Fruit fly (Drosophila melanogaster): Measurements from ENCODE around the gene CG5916.

The CG5916 gene

dm6 chr3R:16097661-16098329, 49.0 kb upstream of the CG5916 start (continued):
- TF ChIP-seq Dbx (GFP tag; IDR thresholded peaks at IDR 0.05) (0 out of 3 replicates have a peak, but pooled peaks have one; percentile 40), NfI (GFP tag; optimal IDR thresholded peaks at IDR 0.05) (peak; percentile 52), Nf-YA (GFP tag; IDR thresholded peaks at IDR 0.05) (peak; percentile 57; the same call in 1 of the 2 replicates), CG3847 (GFP tag; IDR thresholded peaks at IDR 0.05) (peak; percentile 50), inv (GFP tag; IDR thresholded peaks at IDR 0.05; ENCODE audit: partially characterized antibody) (peak; percentile 32; the same call in 1 of the 2 replicates), luna (GFP tag; optimal IDR thresholded peaks at IDR 0.05) (no peak), sisA (GFP tag; IDR thresholded peaks at IDR 0.05) (peak; percentile 82), chm (GFP tag; IDR thresholded peaks at IDR 0.05) (peak; percentile 67; the same call in 1 of the 2 replicates), Dip3 (GFP tag; optimal IDR thresholded peaks at IDR 0.05) (peak; percentile 8), CG42726 (GFP tag; IDR thresholded peaks at IDR 0.05; ENCODE audit: partially characterized antibody) (no peak; the same call in 1 of the 2 replicates), ash1 (GFP tag; optimal IDR thresholded peaks at IDR 0.05) (no peak), CHES-1-like (GFP tag; optimal IDR thresholded peaks at IDR 0.05) (peak; percentile 69), toy (GFP tag; IDR thresholded peaks at IDR 0.05) (no peak), da (GFP tag; optimal IDR thresholded peaks at IDR 0.05) (no peak), Jarid2 (GFP tag; optimal IDR thresholded peaks at IDR 0.05) (peak; percentile 44), CG31441 (GFP tag; IDR thresholded peaks at IDR 0.05) (peak; percentile 80), unpg (GFP tag; optimal IDR thresholded peaks at IDR 0.05) (peak; percentile 85), al (GFP tag; IDR thresholded peaks at IDR 0.05) (peak; percentile 38; the same call in 1 of the 2 replicates), HLHmδ (GFP tag; optimal IDR thresholded peaks at IDR 0.05) (no peak), croc (GFP tag; conservative IDR thresholded peaks at IDR 0.05) (peak; percentile 84), Hr3 (GFP tag; optimal IDR thresholded peaks at IDR 0.05) (peak; percentile 74), CG2889 (GFP tag; IDR thresholded peaks at IDR 0.05) (no peak), CG12744 (GFP tag; optimal IDR thresholded peaks at IDR 0.05) (peak; percentile 25), CG5245 (GFP tag; optimal IDR thresholded peaks at IDR 0.05) (peak; percentile 81), NC2β (GFP tag; optimal IDR thresholded peaks at IDR 0.05) (peak; percentile 70), CG15696 (tag; optimal IDR thresholded peaks at IDR 0.05) (peak; percentile 90), Doc2 (GFP tag; IDR thresholded peaks at IDR 0.05) (no peak), CG8944 (GFP tag; optimal IDR thresholded peaks at IDR 0.05) (peak; percentile 79), D19A (tag; optimal IDR thresholded peaks at IDR 0.05) (peak; percentile 71), pum (GFP tag; optimal IDR thresholded peaks at IDR 0.05) (peak; percentile 84), CG1024 (GFP tag; IDR thresholded peaks at IDR 0.05) (peak; percentile 40; the same call in 1 of the 2 replicates), ATbp (GFP tag; optimal IDR thresholded peaks at IDR 0.05) (peak; percentile 70), CG3838 (GFP tag; optimal IDR thresholded peaks at IDR 0.05) (no peak), HLH3B (GFP tag; IDR thresholded peaks at IDR 0.05) (peak; percentile 77), CG11695 (GFP tag; IDR thresholded peaks at IDR 0.05) (peak; percentile 81), tup (GFP tag; optimal IDR thresholded peaks at IDR 0.05) (peak; percentile 43), bab2 (GFP tag; optimal IDR thresholded peaks at IDR 0.05) (peak; percentile 85), CG17385 (GFP tag; optimal IDR thresholded peaks at IDR 0.05) (peak; percentile 61), slbo (GFP tag; IDR thresholded peaks at IDR 0.05) (peak; percentile 64), CG11723 (GFP tag; optimal IDR thresholded peaks at IDR 0.05) (peak; percentile 46), Ssrp (tag; optimal IDR thresholded peaks at IDR 0.05) (peak; percentile 76), bowl (GFP tag; IDR thresholded peaks at IDR 0.05) (no peak), pnt (GFP tag; optimal IDR thresholded peaks at IDR 0.05) (peak; percentile 83), Chrac-16 (GFP tag; optimal IDR thresholded peaks at IDR 0.05) (peak; percentile 86), Abd-B (GFP tag; optimal IDR thresholded peaks at IDR 0.05) (peak; percentile 70), Drgx (GFP tag; IDR thresholded peaks at IDR 0.05) (peak; percentile 99), CG3281 (GFP tag; optimal IDR thresholded peaks at IDR 0.05) (peak; percentile 32), dysf (GFP tag; IDR thresholded peaks at IDR 0.05) (peak; percentile 76), Adf1 (GFP tag; IDR thresholded peaks at IDR 0.05) (no peak), tin (GFP tag; optimal IDR thresholded peaks at IDR 0.05) (peak; percentile 80)
